Fruit fly (Drosophila melanogaster) whole organism, embryonic: Measurements from ENCODE around the gene CG34256.

ENCODE experiments used
- CG11398 ChIP-seq: fragments of 200-800 bp; sonication (Bioruptor generic); optimal IDR thresholded peaks from 2 replicates; lab custom pipeline; 2016; ENCODE audit warnings: missing biosample characterization, missing genetic modification characterization
- CG11456 ChIP-seq: fragments of 200-800 bp; sonication (Bioruptor generic); IDR thresholded peaks from 3 replicates; pipeline ENCODE4 v1.3.6; 2022; ENCODE audit warnings: missing biosample characterization, missing genetic modification characterization
- CG14965 ChIP-seq: fragments of 200-800 bp; sonication (Bioruptor generic); optimal IDR thresholded peaks from 2 replicates; lab custom pipeline; 2016; ENCODE audit warnings: missing biosample characterization, missing genetic modification characterization, borderline replicate concordance
- CG1529 ChIP-seq: fragments of 200-800 bp; sonication (Bioruptor generic); optimal IDR thresholded peaks from 3 replicates; lab custom pipeline; 2018; ENCODE audit warnings: missing biosample characterization, missing genetic modification characterization
- CG1603 ChIP-seq: fragments of 200-800 bp; sonication (Bioruptor generic); optimal IDR thresholded peaks from 2 replicates; lab custom pipeline; 2019; ENCODE audit warnings: missing biosample characterization, mild to moderate bottlenecking, missing genetic modification characterization, moderate library complexity
- CG18476 ChIP-seq: fragments of 200-800 bp; sonication (Bioruptor generic); optimal IDR thresholded peaks from 2 replicates; lab custom pipeline; 2016; ENCODE audit warnings: missing biosample characterization, mild to moderate bottlenecking, missing genetic modification characterization
- CG31388 ChIP-seq: fragments of 200-800 bp; sonication (Bioruptor generic); optimal IDR thresholded peaks from 2 replicates; lab custom pipeline; 2016; ENCODE audit warnings: missing biosample characterization, missing genetic modification characterization
- CG3163 ChIP-seq: fragments of 200-800 bp; sonication (Bioruptor generic); optimal IDR thresholded peaks from 3 replicates; lab custom pipeline; 2016; ENCODE audit warnings: missing biosample characterization, missing genetic modification characterization
- CG33213 ChIP-seq: fragments of 200-800 bp; sonication (Bioruptor generic); optimal IDR thresholded peaks from 3 replicates; lab custom pipeline; 2016; ENCODE audit warnings: missing biosample characterization, missing genetic modification characterization
- CG3726 ChIP-seq: fragments of 200-800 bp; sonication (Bioruptor generic); IDR thresholded peaks from 3 replicates; pipeline ENCODE4, ENCODE4 v1.3.6; 2022; ENCODE audit warnings: missing biosample characterization, missing genetic modification characterization
- CG3838 ChIP-seq: fragments of 200-800 bp; sonication (Bioruptor generic); optimal IDR thresholded peaks from 3 replicates; lab custom pipeline; 2016; ENCODE audit warnings: missing biosample characterization, missing genetic modification characterization
- CG9437 ChIP-seq: fragments of 200-800 bp; sonication (Bioruptor generic); optimal IDR thresholded peaks from 2 replicates; lab custom pipeline; 2018; ENCODE audit warnings: missing biosample characterization, mild to moderate bottlenecking, missing genetic modification characterization
- Deaf1 ChIP-seq: fragments of 200-800 bp; optimal IDR thresholded peaks from 3 replicates; lab custom pipeline; 2019; ENCODE audit warnings: missing biosample characterization, mild to moderate bottlenecking, missing genetic modification characterization, moderate library complexity
- Ets97D ChIP-seq: fragments of 200-800 bp; sonication (Bioruptor generic); optimal IDR thresholded peaks from 3 replicates; lab custom pipeline; 2016; ENCODE audit warnings: missing biosample characterization, missing genetic modification characterization
- HmgZ ChIP-seq: fragments of 200-800 bp; sonication (Bioruptor generic); optimal IDR thresholded peaks from 2 replicates; lab custom pipeline; 2018; ENCODE audit warnings: missing biosample characterization, mild to moderate bottlenecking, missing genetic modification characterization
- Hsf ChIP-seq: fragments of 200-800 bp; sonication (Bioruptor generic); optimal IDR thresholded peaks from 3 replicates; lab custom pipeline; 2016; ENCODE audit warnings: missing biosample characterization, missing genetic modification characterization
- Meics ChIP-seq: fragments of 200-800 bp; sonication (Bioruptor generic); optimal IDR thresholded peaks from 2 replicates; lab custom pipeline; 2017; ENCODE audit warnings: missing biosample characterization, mild to moderate bottlenecking, missing genetic modification characterization
- Nf-YC ChIP-seq: fragments of 200-800 bp; optimal IDR thresholded peaks from 3 replicates; lab custom pipeline; 2019; ENCODE audit warnings: missing biosample characterization, mild to moderate bottlenecking, missing genetic modification characterization, moderate library complexity
- NfI ChIP-seq: fragments of 200-800 bp; sonication (Bioruptor generic); optimal IDR thresholded peaks from 3 replicates; lab custom pipeline; 2018; ENCODE audit warnings: missing biosample characterization, mild to moderate bottlenecking, missing genetic modification characterization, moderate library complexity
- Optix ChIP-seq: fragments of 200-800 bp; sonication (Bioruptor generic); IDR thresholded peaks from 3 replicates; pipeline ENCODE4 v1.3.6; 2022; ENCODE audit warnings: missing biosample characterization, missing genetic modification characterization
- Poxn ChIP-seq: fragments of 200-800 bp; sonication (Bioruptor generic); IDR thresholded peaks from 2 replicates; pipeline ENCODE4 v1.3.6; 2022; ENCODE audit warnings: missing biosample characterization, missing genetic modification characterization
- abd-A ChIP-seq: fragments of 200-800 bp; sonication (Bioruptor generic); optimal IDR thresholded peaks from 3 replicates; lab custom pipeline; 2019; ENCODE audit warnings: missing biosample characterization, mild to moderate bottlenecking, missing genetic modification characterization, moderate library complexity
- br ChIP-seq: fragments of >200 bp; optimal IDR thresholded peaks from 2 replicates; lab custom pipeline; 2017
- bsh ChIP-seq, 2 experiments: fragments of 200-800 bp; sonication (Bioruptor generic); optimal IDR thresholded peaks; 2 replicates each; lab custom pipeline; 2017 to 2018; ENCODE audit warnings: mild to moderate bottlenecking in 2 of 2, missing biosample characterization in 2 of 2, missing genetic modification characterization in 2 of 2, moderate library complexity in 1 of 2
- dati ChIP-seq: fragments of 200-800 bp; sonication (Bioruptor generic); IDR thresholded peaks from 2 replicates; pipeline ENCODE4 v1.3.6; 2022; ENCODE audit warnings: missing biosample characterization, missing genetic modification characterization
- dysf ChIP-seq: fragments of 200-800 bp; sonication (Bioruptor generic); IDR thresholded peaks from 3 replicates; pipeline ENCODE4 v1.3.6; 2022; ENCODE audit warnings: missing biosample characterization, missing genetic modification characterization
- fd64A ChIP-seq: fragments of 200-800 bp; sonication (Bioruptor generic); optimal IDR thresholded peaks from 3 replicates; lab custom pipeline; 2018; ENCODE audit warnings: missing biosample characterization, mild to moderate bottlenecking, missing genetic modification characterization
- fd96Cb ChIP-seq: fragments of 200-800 bp; sonication (Bioruptor generic); optimal IDR thresholded peaks from 2 replicates; lab custom pipeline; 2018; ENCODE audit warnings: missing biosample characterization, mild to moderate bottlenecking, missing genetic modification characterization, moderate library complexity
- gem ChIP-seq: fragments of 200-800 bp; sonication (Bioruptor generic); optimal IDR thresholded peaks from 2 replicates; lab custom pipeline; 2019; ENCODE audit warnings: missing biosample characterization, mild to moderate bottlenecking, missing genetic modification characterization, moderate library complexity
- kah ChIP-seq: fragments of 200-800 bp; sonication (Bioruptor generic); optimal IDR thresholded peaks from 2 replicates; lab custom pipeline; 2018; ENCODE audit warnings: missing biosample characterization, mild to moderate bottlenecking, missing genetic modification characterization
- ken ChIP-seq: fragments of 200-800 bp; sonication (Bioruptor generic); IDR thresholded peaks from 3 replicates; pipeline ENCODE4 v1.3.6; 2022; ENCODE audit warnings: missing biosample characterization, missing genetic modification characterization
- klu ChIP-seq: fragments of 200-800 bp; sonication (Bioruptor generic); IDR thresholded peaks from 2 replicates; pipeline ENCODE4 v1.3.6; 2022; ENCODE audit warnings: missing biosample characterization, missing genetic modification characterization
- onecut ChIP-seq: fragments of 200-800 bp; sonication (Bioruptor generic); IDR thresholded peaks from 2 replicates; pipeline ENCODE4 v1.3.6; 2022; ENCODE audit warnings: missing biosample characterization, missing genetic modification characterization
- org-1 ChIP-seq: fragments of 200-800 bp; sonication (Bioruptor generic); optimal IDR thresholded peaks from 2 replicates; lab custom pipeline; 2017; ENCODE audit warnings: missing biosample characterization, missing genetic modification characterization
- otp ChIP-seq: fragments of 200-800 bp; sonication (Bioruptor generic); IDR thresholded peaks from 3 replicates; pipeline ENCODE4, ENCODE4 v1.3.6; 2022; ENCODE audit warnings: missing biosample characterization, missing genetic modification characterization
- pan ChIP-seq, 4 experiments: fragments of >200 bp in 3 of 4; fragments of 200-800 bp in 1 of 4; sonication (Bioruptor generic) in 1 of 4; optimal IDR thresholded peaks in 3 of 4; IDR thresholded peaks in 1 of 4; 2 replicates each; pipeline versions ENCODE4 v1.3.6 to Lab custom; 2017 to 2022; ENCODE audit warnings: missing biosample characterization in 2 of 4, missing genetic modification characterization in 2 of 4, mixed read lengths in 1 of 4
- pb ChIP-seq: fragments of 200-800 bp; sonication (Bioruptor generic); optimal IDR thresholded peaks from 3 replicates; lab custom pipeline; 2016; ENCODE audit warnings: missing biosample characterization, missing genetic modification characterization
- sd ChIP-seq: fragments of 200-800 bp; sonication (Bioruptor generic); optimal IDR thresholded peaks from 3 replicates; lab custom pipeline; 2018; ENCODE audit warnings: missing biosample characterization, mild to moderate bottlenecking, missing genetic modification characterization, moderate library complexity
- slou ChIP-seq: fragments of 200-800 bp; sonication (Bioruptor generic); optimal IDR thresholded peaks from 3 replicates; lab custom pipeline; 2016; ENCODE audit warnings: missing biosample characterization, missing genetic modification characterization
- vvl ChIP-seq: fragments of 200-800 bp; sonication (Bioruptor generic); IDR thresholded peaks from 2 replicates; pipeline ENCODE4 v1.3.6; 2022; ENCODE audit warnings: missing biosample characterization, missing genetic modification characterization
- wdn ChIP-seq: fragments of 200-800 bp; sonication (Bioruptor generic); IDR thresholded peaks from 2 replicates; pipeline ENCODE4 v1.3.6; 2022; ENCODE audit warnings: missing biosample characterization, missing genetic modification characterization
- wor ChIP-seq: fragments of 200-800 bp; sonication (Bioruptor generic); IDR thresholded peaks from 2 replicates; pipeline ENCODE4 v1.3.6; 2022; ENCODE audit warnings: missing biosample characterization, missing genetic modification characterization
- zfh1 ChIP-seq: fragments of 200-800 bp; sonication (Bioruptor generic); IDR thresholded peaks from 3 replicates; pipeline ENCODE4 v1.3.6; 2022; ENCODE audit warnings: missing biosample characterization, missing genetic modification characterization

The CG34256 gene

dm6 chr3L:18988055-18988819 is 1.4 kb downstream of the CG34256 start, which contains the start of gene CG11619 (continued):
- TF ChIP-seq sd (tag; lab: Kevin White, UChicago) (peak; percentile 27), CG18476 (GFP tag; lab: Kevin White, UChicago) (no peak), fd96Cb (tag; lab: Kevin White, UChicago) (no peak), otp (peak; percentile 43; the same call in 1 of the 3 replicates), CG11398 (GFP tag; lab: Kevin White, UChicago) (no peak), CG33213 (GFP tag; lab: Kevin White, UChicago) (no peak), Nf-YC (tag; lab: Kevin White, UChicago) (no peak), Deaf1 (tag; lab: Kevin White, UChicago) (peak; percentile 32), kah (GFP tag; lab: Kevin White, UChicago) (no peak), br (lab: Kevin White, UChicago) (no peak), Ets97D (GFP tag; lab: Kevin White, UChicago) (no peak), CG31388 (no peak), CG3838 (GFP tag; lab: Kevin White, UChicago) (no peak), CG1529 (GFP tag; lab: Kevin White, UChicago) (no peak), gem (tag; lab: Kevin White, UChicago) (peak; percentile 10), vvl (0 out of 2 replicates have a peak, but pooled peaks have one; percentile 37)

dm6 chr3L:18984661-18985060 is 5.0 kb downstream of the CG34256 start, which contains the start of gene CG14075:
TSS of gene CG14075 (plus strand) at chr3L:18984961.
- no peak for TF ChIP-seq Ets97D (GFP tag; lab: Kevin White, UChicago)
- TF ChIP-seq dysf: no peak
- TF ChIP-seq wor (GFP tag; lab: Robert Waterston, UW): no peak
- no peak for TF ChIP-seq klu (GFP tag; lab: Robert Waterston, UW)
- no peak for TF ChIP-seq Poxn (GFP tag; lab: Robert Waterston, UW)
- TF ChIP-seq fd64A (GFP tag; lab: Kevin White, UChicago): no peak
- TF ChIP-seq, all 482 proteins: peak for 0

- TF ChIP-seq CG11456 (GFP tag; lab: Robert Waterston, UW) (no peak), pb (no peak), vvl (no peak), wdn (GFP tag; lab: Robert Waterston, UW) (no peak), dati (GFP tag; lab: Robert Waterston, UW) (no peak), CG1603 (tag; lab: Kevin White, UChicago) (no peak), NfI (GFP tag; lab: Kevin White, UChicago) (no peak), Meics (GFP tag; lab: Kevin White, UChicago) (no peak), org-1 (GFP tag; lab: Kevin White, UChicago) (no peak)
Measured at dm6 chr3L:18976720-18977119, 12.9 kb downstream of the CG34256 start.

dm6 chr3L:18968193-18968969 is 21.2 kb downstream of the CG34256 start:
- TF ChIP-seq CG11456 (GFP tag; lab: Robert Waterston, UW) (0 out of 3 replicates have a peak, but pooled peaks have one; percentile 50), zfh1 (GFP tag; lab: Robert Waterston, UW) (0 out of 3 replicates have a peak, but pooled peaks have one; percentile 21), CG9437 (peak; percentile 34), Deaf1 (tag; lab: Kevin White, UChicago) (peak; percentile 36), Optix (GFP tag; lab: Robert Waterston, UW) (0 out of 3 replicates have a peak, but pooled peaks have one; percentile 51), abd-A (tag; lab: Kevin White, UChicago) (peak; percentile 2), Hsf (GFP tag; lab: Kevin White, UChicago) (peak; percentile 10), bsh (GFP tag; optimal IDR thresholded peaks at IDR 0.05; lab: Kevin White, UChicago) (no peak), pan (optimal IDR thresholded peaks at IDR 0.05; lab: Kevin White, UChicago) (no peak), pan (GFP tag; optimal IDR thresholded peaks at IDR 0.05 in 1 of 2, IDR thresholded peaks at IDR 0.05 in 1 of 2) (peak in 1 of 2 experiments; percentile 11), CG14965 (GFP tag; lab: Kevin White, UChicago) (peak; percentile 77), slou (GFP tag; lab: Kevin White, UChicago) (no peak), onecut (GFP tag; lab: Robert Waterston, UW) (peak; percentile 13; the same call in 1 of the 2 replicates), CG3163 (GFP tag; lab: Kevin White, UChicago) (peak; percentile 39), CG3726 (GFP tag; lab: Robert Waterston, UW) (0 out of 3 replicates have a peak, but pooled peaks have one; percentile 11), ken (0 out of 3 replicates have a peak, but pooled peaks have one; percentile 18), HmgZ (peak; percentile 20)
